Worm (Caenorhabditis elegans): ENCODE results near the gene F46C5.7.

DNA sequence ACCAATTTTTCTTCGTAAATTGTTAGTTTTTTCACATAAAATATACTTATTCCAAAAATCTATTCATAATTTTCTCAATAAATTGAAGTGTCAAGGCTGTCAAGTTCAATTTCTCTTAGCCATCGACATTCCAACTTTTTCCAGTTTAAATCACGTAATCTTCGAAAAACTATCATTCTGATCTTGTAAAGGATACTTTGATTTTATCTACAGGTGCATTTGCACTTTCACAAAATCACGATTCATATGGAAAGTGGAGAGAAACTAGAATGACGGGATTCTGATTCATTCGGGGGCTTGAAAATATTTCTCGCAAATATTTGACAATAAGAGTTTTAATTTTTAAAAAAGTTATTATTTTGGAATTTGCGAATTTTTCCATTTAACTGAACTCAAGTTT lies 14.1 kb downstream of the F46C5.7 start:
- TF ChIP-seq ztf-29 (GFP tag; IDR thresholded peaks at IDR 0.05) (no peak), ztf-23 (GFP tag; IDR thresholded peaks at IDR 0.05) (no peak), cog-1 (tag; optimal IDR thresholded peaks at IDR 0.05) (no peak), tab-1 (GFP tag; IDR thresholded peaks at IDR 0.05) (no peak), flt-1 (GFP tag; IDR thresholded peaks at IDR 0.05) (no peak), ref-1 (GFP tag; conservative IDR thresholded peaks at IDR 0.05) (no peak)

All from whole organism, midembryonic.